Worm (Caenorhabditis elegans) whole organism, L1 larva: ENCODE data around the gene npp-10.
A peak's percentile ranks its signal among the peaks of the same experiment; 100 is the strongest.

ENCODE experiments used
- C04F5.9 ChIP-seq: sonication (generic microtip); optimal IDR thresholded peaks from 2 replicates; lab custom pipeline; 2016; ENCODE audit warnings: missing genetic modification characterization, missing compliant biosample characterization
- C16A3.4 ChIP-seq: fragments of 150-350 bp; optimal IDR thresholded peaks from 2 replicates; lab custom pipeline; 2014; ENCODE audit warnings: missing biosample characterization, missing genetic modification characterization
- Y116A8C.19 ChIP-seq: sonication (generic microtip); optimal IDR thresholded peaks from 2 replicates; lab custom pipeline; 2016; ENCODE audit warnings: missing compliant biosample characterization, missing genetic modification characterization, borderline replicate concordance
- aha-1 ChIP-seq: fragments of 150-350 bp; optimal IDR thresholded peaks from 2 replicates; lab custom pipeline; 2014; ENCODE audit warnings: missing biosample characterization, missing genetic modification characterization
- alr-1 ChIP-seq: fragments of 200-800 bp; sonication (Bioruptor generic); optimal IDR thresholded peaks from 2 replicates; lab custom pipeline; 2018; ENCODE audit warnings: borderline replicate concordance, mild to moderate bottlenecking, missing genetic modification characterization, missing compliant biosample characterization
- ama-1 ChIP-seq: fragments of 150-350 bp; optimal IDR thresholded peaks from 2 replicates; lab custom pipeline; 2014
- ceh-63 ChIP-seq: fragments of 200-800 bp; sonication (Bioruptor generic); optimal IDR thresholded peaks from 2 replicates; lab custom pipeline; 2018; ENCODE audit warnings: mild to moderate bottlenecking, missing genetic modification characterization, missing compliant biosample characterization
- ceh-82 ChIP-seq, 3 experiments: fragments of 150-350 bp in 1 of 3; sonication (generic microtip) in 2 of 3; optimal IDR thresholded peaks; 2 replicates each; lab custom pipeline; 2014 to 2017; ENCODE audit warnings: missing biosample characterization in 3 of 3, missing genetic modification characterization in 3 of 3
- ceh-90 ChIP-seq: sonication (generic microtip); optimal IDR thresholded peaks from 2 replicates; lab custom pipeline; 2016; ENCODE audit warnings: missing genetic modification characterization, missing compliant biosample characterization
- ces-1 ChIP-seq: fragments of 150-350 bp; optimal IDR thresholded peaks from 2 replicates; lab custom pipeline; 2014; ENCODE audit warnings: missing biosample characterization, missing genetic modification reagents, missing genetic modification characterization
- dsc-1 ChIP-seq: sonication (generic microtip); optimal IDR thresholded peaks from 2 replicates; lab custom pipeline; 2016; ENCODE audit warnings: mild to moderate bottlenecking, missing genetic modification characterization, missing compliant biosample characterization
- egl-13 ChIP-seq: sonication (generic microtip); optimal IDR thresholded peaks from 2 replicates; lab custom pipeline; 2016; ENCODE audit warnings: missing genotype, missing genetic modification reagents, missing genetic modification characterization, missing compliant biosample characterization
- elt-3 ChIP-seq, 6 experiments: fragments of 150-350 bp in 1 of 6; sonication (generic microtip); optimal IDR thresholded peaks; 2 replicates each; lab custom pipeline; 2017 to 2018; ENCODE audit warnings: missing biosample characterization in 6 of 6, missing genetic modification characterization in 6 of 6, inconsistent platforms in 1 of 6
- ets-5 ChIP-seq: fragments of 200-800 bp; sonication (Bioruptor generic); IDR thresholded peaks from 2 replicates; pipeline ENCODE4 v1.3.6; 2022; ENCODE audit warnings: missing genetic modification characterization, missing compliant biosample characterization
- fkh-4 ChIP-seq: sonication (generic microtip); optimal IDR thresholded peaks from 2 replicates; lab custom pipeline; 2016; ENCODE audit warnings: missing compliant biosample characterization, missing genetic modification characterization, borderline replicate concordance
- hpl-2 ChIP-seq: fragments of 150-350 bp; optimal IDR thresholded peaks from 2 replicates; lab custom pipeline; 2014; ENCODE audit warnings: missing biosample characterization, missing genetic modification reagents, missing genetic modification characterization
- irx-1 ChIP-seq: sonication (generic microtip); optimal IDR thresholded peaks from 2 replicates; lab custom pipeline; 2016; ENCODE audit warnings: missing genetic modification characterization, missing compliant biosample characterization
- isw-1 ChIP-seq: fragments of 200-800 bp; sonication (Bioruptor generic); IDR thresholded peaks from 2 replicates; pipeline ENCODE4 v1.3.6; 2022; ENCODE audit warnings: missing genetic modification characterization, missing compliant biosample characterization
- lin-13 ChIP-seq: fragments of 150-350 bp; optimal IDR thresholded peaks from 2 replicates; lab custom pipeline; 2014; ENCODE audit warnings: missing biosample characterization, missing genetic modification reagents, missing genetic modification characterization
- lin-14 ChIP-seq: fragments of 200-800 bp; sonication (Bioruptor generic); optimal IDR thresholded peaks from 2 replicates; lab custom pipeline; 2018; ENCODE audit warnings: mild to moderate bottlenecking, missing genetic modification characterization, moderate library complexity, missing compliant biosample characterization
- lin-15B ChIP-seq: fragments of 150-350 bp; sonication (generic microtip); optimal IDR thresholded peaks from 3 replicates; lab custom pipeline; 2014; ENCODE audit warnings: missing biosample characterization, missing genetic modification characterization
- lin-39 ChIP-seq: fragments of 150-350 bp; optimal IDR thresholded peaks from 2 replicates; lab custom pipeline; 2014; ENCODE audit warnings: missing biosample characterization, missing genetic modification reagents, missing genetic modification characterization
- lir-3 ChIP-seq: sonication (generic microtip); optimal IDR thresholded peaks from 2 replicates; lab custom pipeline; 2016; ENCODE audit warnings: mild to moderate bottlenecking, missing genetic modification characterization, moderate library complexity, missing compliant biosample characterization; ENCODE audit not compliant: poor library complexity
- lsy-2 ChIP-seq, 2 experiments: fragments of 150-350 bp; optimal IDR thresholded peaks; 2 replicates each; lab custom pipeline; 2014; ENCODE audit warnings: missing biosample characterization in 2 of 2, missing genetic modification characterization in 2 of 2
- mef-2 ChIP-seq: fragments of 150-350 bp; optimal IDR thresholded peaks from 2 replicates; lab custom pipeline; 2014; ENCODE audit warnings: missing biosample characterization, missing genetic modification characterization
- nhr-12 ChIP-seq: sonication (generic microtip); optimal IDR thresholded peaks from 2 replicates; lab custom pipeline; 2017; ENCODE audit warnings: missing biosample characterization, missing genetic modification characterization
- nhr-71 ChIP-seq: sonication (generic microtip); optimal IDR thresholded peaks from 2 replicates; lab custom pipeline; 2016; ENCODE audit warnings: mild to moderate bottlenecking, missing genetic modification characterization, moderate library complexity, missing compliant biosample characterization
- nhr-76 ChIP-seq: sonication (generic microtip); optimal IDR thresholded peaks from 2 replicates; lab custom pipeline; 2017; ENCODE audit warnings: missing biosample characterization, missing genetic modification characterization
- nhr-77 ChIP-seq: fragments of 150-350 bp; optimal IDR thresholded peaks from 2 replicates; lab custom pipeline; 2014; ENCODE audit warnings: missing biosample characterization, missing genetic modification characterization
- nhr-90 ChIP-seq: sonication (generic microtip); optimal IDR thresholded peaks from 2 replicates; lab custom pipeline; 2016; ENCODE audit warnings: mild to moderate bottlenecking, missing genetic modification characterization, missing compliant biosample characterization; ENCODE audit not compliant: poor library complexity
- pax-3 ChIP-seq: fragments of 200-800 bp; sonication (Bioruptor generic); optimal IDR thresholded peaks from 2 replicates; lab custom pipeline; 2018; ENCODE audit warnings: mild to moderate bottlenecking, missing genetic modification characterization, moderate library complexity, missing compliant biosample characterization
- snu-23 ChIP-seq: sonication (generic microtip); optimal IDR thresholded peaks from 2 replicates; lab custom pipeline; 2016; ENCODE audit warnings: missing genetic modification characterization, missing compliant biosample characterization
- sox-4 ChIP-seq: sonication (generic microtip); optimal IDR thresholded peaks from 2 replicates; lab custom pipeline; 2016; ENCODE audit warnings: missing genetic modification characterization, missing compliant biosample characterization
- sptf-1 ChIP-seq: fragments of 150-350 bp; optimal IDR thresholded peaks from 2 replicates; lab custom pipeline; 2014; ENCODE audit warnings: missing biosample characterization, missing genetic modification characterization
- sup-37 ChIP-seq: fragments of 200-800 bp; sonication (Bioruptor generic); optimal IDR thresholded peaks from 2 replicates; lab custom pipeline; 2018; ENCODE audit warnings: mild to moderate bottlenecking, missing genetic modification characterization, missing compliant biosample characterization
- swsn-7 ChIP-seq: sonication (generic microtip); optimal IDR thresholded peaks from 2 replicates; lab custom pipeline; 2016; ENCODE audit warnings: missing genetic modification characterization, missing compliant biosample characterization
- tlp-1 ChIP-seq: fragments of 150-350 bp; optimal IDR thresholded peaks from 2 replicates; lab custom pipeline; 2014; ENCODE audit warnings: missing biosample characterization, missing genetic modification characterization
- unc-130 ChIP-seq: fragments of 150-350 bp; optimal IDR thresholded peaks from 2 replicates; lab custom pipeline; 2017; ENCODE audit warnings: missing biosample characterization, missing genetic modification characterization, inconsistent platforms
- unc-86 ChIP-seq: sonication (generic microtip); optimal IDR thresholded peaks from 2 replicates; lab custom pipeline; 2016; ENCODE audit warnings: missing genetic modification characterization, missing compliant biosample characterization
- unc-98 ChIP-seq: fragments of 200-800 bp; sonication (Bioruptor generic); IDR thresholded peaks from 2 replicates; pipeline ENCODE4 v1.3.6; 2022; ENCODE audit warnings: missing genetic modification characterization, missing compliant biosample characterization
- xbp-1 ChIP-seq: sonication (generic microtip); optimal IDR thresholded peaks from 2 replicates; lab custom pipeline; 2016; ENCODE audit warnings: missing genetic modification characterization, missing compliant biosample characterization
- zip-4 ChIP-seq: fragments of 200-800 bp; sonication (Bioruptor generic); optimal IDR thresholded peaks from 2 replicates; lab custom pipeline; 2018; ENCODE audit warnings: mild to moderate bottlenecking, missing genetic modification characterization, moderate library complexity, missing compliant biosample characterization

npp-10 gene

ce11 chrIII:5976021-5976420, 43.3 kb downstream of the npp-10 start:
- TF ChIP-seq unc-86 (tag; lab: Kevin White, UChicago) = no peak
- no peak for TF ChIP-seq zip-4 (GFP tag; lab: Kevin White, UChicago)
- TF ChIP-seq lin-15B = no peak
- peak; percentile 87 for TF ChIP-seq dsc-1 (tag; lab: Kevin White, UChicago)
- no peak for TF ChIP-seq elt-3 (tag; optimal IDR thresholded peaks at IDR 0.05; lab: Kevin White, UChicago)
- peak; percentile 12 for TF ChIP-seq lin-14 (GFP tag; lab: Kevin White, UChicago)
- TF ChIP-seq fkh-4 = peak; percentile 84
- TF ChIP-seq unc-98 = no peak
- TF ChIP-seq pax-3 (tag; lab: Kevin White, UChicago) = no peak
- no peak for TF ChIP-seq nhr-76 (tag; lab: Kevin White, UChicago)
- TF ChIP-seq ama-1 = no peak
- no peak for TF ChIP-seq C04F5.9 (tag; lab: Kevin White, UChicago)
- no peak for TF ChIP-seq lir-3 (tag; lab: Kevin White, UChicago)
- TF ChIP-seq nhr-71 (tag; lab: Kevin White, UChicago) = no peak
- no peak for TF ChIP-seq ceh-82 (tag; optimal IDR thresholded peaks at IDR 0.05; lab: Kevin White, UChicago)
- no peak for TF ChIP-seq xbp-1 (tag; lab: Kevin White, UChicago)
- no peak for TF ChIP-seq swsn-7
- no peak for TF ChIP-seq nhr-77 (tag; lab: Kevin White, UChicago)
- TF ChIP-seq sox-4 (tag; lab: Kevin White, UChicago) = no peak
- TF ChIP-seq lsy-2 (tag; optimal IDR thresholded peaks at IDR 0.05; lab: Kevin White, UChicago) = no peak
- no peak for TF ChIP-seq aha-1 (tag; lab: Kevin White, UChicago)
- no peak for TF ChIP-seq ces-1 (GFP tag; lab: Kevin White, UChicago)
- TF ChIP-seq irx-1 (tag; lab: Kevin White, UChicago) = no peak
- TF ChIP-seq nhr-12 (tag; lab: Kevin White, UChicago) = no peak
- TF ChIP-seq, all 84 proteins: peak for 3

- no peak for TF ChIP-seq isw-1
- TF ChIP-seq lsy-2 (tag; optimal IDR thresholded peaks at IDR 0.05; lab: Kevin White, UChicago) = no peak
Measured at ce11 chrIII:5975005-5975730, 44.2 kb downstream of the npp-10 start, which contains the start of gene mlp-1. mlp-1 (minus strand) TSS chrIII:5975055.

- TF ChIP-seq mef-2 (tag; lab: Kevin White, UChicago) (no peak), C04F5.9 (tag; lab: Kevin White, UChicago) (no peak), egl-13 (no peak), unc-130 (tag; lab: Kevin White, UChicago) (no peak), C16A3.4 (tag; lab: Kevin White, UChicago) (no peak), hpl-2 (GFP tag; lab: Kevin White, UChicago) (no peak)
Measured at ce11 chrIII:5967640-5968039, 51.7 kb downstream of the npp-10 start.

- TF ChIP-seq ces-1 (GFP tag; lab: Kevin White, UChicago) = no peak
- no peak for TF ChIP-seq sptf-1 (tag; lab: Kevin White, UChicago)
- no peak for TF ChIP-seq nhr-76 (tag; lab: Kevin White, UChicago)
- TF ChIP-seq egl-13 = no peak
- TF ChIP-seq sup-37 (GFP tag; lab: Kevin White, UChicago) = no peak
- no peak for TF ChIP-seq ets-5 (GFP tag; lab: Robert Waterston, UW)
- TF ChIP-seq zip-4 (GFP tag; lab: Kevin White, UChicago) = no peak
- TF ChIP-seq ceh-63 (GFP tag; lab: Kevin White, UChicago) = no peak
- TF ChIP-seq unc-130 (tag; lab: Kevin White, UChicago) = no peak
- TF ChIP-seq dsc-1 (tag; lab: Kevin White, UChicago) = no peak
- no peak for TF ChIP-seq nhr-90 (tag; lab: Kevin White, UChicago)
- no peak for TF ChIP-seq lin-39 (tag; lab: Kevin White, UChicago)
- no peak for TF ChIP-seq lin-13
- no peak for TF ChIP-seq irx-1 (tag; lab: Kevin White, UChicago)
- TF ChIP-seq Y116A8C.19 = no peak
- no peak for TF ChIP-seq ceh-90 (tag; lab: Kevin White, UChicago)
- no peak for TF ChIP-seq tlp-1 (tag; lab: Kevin White, UChicago)
- TF ChIP-seq pax-3 (tag; lab: Kevin White, UChicago) = no peak
- TF ChIP-seq alr-1 (tag; lab: Kevin White, UChicago) = no peak
- no peak for TF ChIP-seq snu-23
- TF ChIP-seq, all 84 proteins: peak for 0
Measured at ce11 chrIII:5965839-5966463, 53.4 kb downstream of the npp-10 start, which contains the start of gene dct-6. dct-6 (plus strand) TSS chrIII:5966413.
